Comparison of ENCODE assay signal across 8 worm cellular contexts in genomic region chrIII:343346-344220, ce11.
TF ChIP-seq lines count a peak whose summit lies in the region.

No protein-coding gene starts in this region.

TF ChIP-seq in whole organism, L1 larva, 84 proteins besides CTCF, POLR2A, EP300 and RAD21 (continues in another document):
- TF ChIP-seq nhr-12 (tag; optimal IDR thresholded peaks at IDR 0.05; lab: Kevin White, UChicago) (no peak), snu-23 (GFP tag; optimal IDR thresholded peaks at IDR 0.05; lab: Kevin White, UChicago) (peak; percentile 13), fkh-8 (tag; optimal IDR thresholded peaks at IDR 0.05; lab: Kevin White, UChicago) (peak; percentile 33), nhr-71 (tag; optimal IDR thresholded peaks at IDR 0.05; lab: Kevin White, UChicago) (peak; percentile 5), mef-2 (tag; optimal IDR thresholded peaks at IDR 0.05; lab: Kevin White, UChicago) (no peak), unc-130 (tag; optimal IDR thresholded peaks at IDR 0.05; lab: Kevin White, UChicago) (no peak), dpl-1 (GFP tag; optimal IDR thresholded peaks at IDR 0.05; lab: Kevin White, UChicago) (peak in 1 of 3 experiments; percentile 12), lsy-2 (tag; optimal IDR thresholded peaks at IDR 0.05; lab: Kevin White, UChicago) (peak in 1 of 2 experiments; percentile 28), ztf-4 (tag; optimal IDR thresholded peaks at IDR 0.05; lab: Kevin White, UChicago) (peak; percentile 60), ama-1 (optimal IDR thresholded peaks at IDR 0.05; lab: Kevin White, UChicago) (no peak), irx-1 (tag; optimal IDR thresholded peaks at IDR 0.05; lab: Kevin White, UChicago) (peak; percentile 30)

TF ChIP-seq in whole organism, L2 larva, 48 proteins besides CTCF, POLR2A, EP300 and RAD21 (continues in another document):
- TF ChIP-seq alr-1 (tag; optimal IDR thresholded peaks at IDR 0.05; lab: Kevin White, UChicago) = no peak
- TF ChIP-seq fos-1 (tag; optimal IDR thresholded peaks at IDR 0.05; lab: Kevin White, UChicago) = no peak
- TF ChIP-seq dmd-4 (tag; optimal IDR thresholded peaks at IDR 0.05; lab: Kevin White, UChicago) = no peak
- TF ChIP-seq lin-13 (GFP tag; optimal IDR thresholded peaks at IDR 0.05; lab: Kevin White, UChicago) = peak; percentile 34
- no peak for TF ChIP-seq elt-1 (tag; optimal IDR thresholded peaks at IDR 0.05; lab: Kevin White, UChicago)
- TF ChIP-seq C34F6.9 (tag; optimal IDR thresholded peaks at IDR 0.05; lab: Kevin White, UChicago) = peak; percentile 64
- no peak for TF ChIP-seq nhr-25 (tag; optimal IDR thresholded peaks at IDR 0.05; lab: Kevin White, UChicago)
- no peak for TF ChIP-seq nhr-23 (tag; optimal IDR thresholded peaks at IDR 0.05; lab: Kevin White, UChicago)
- TF ChIP-seq snpc-4 (tag; optimal IDR thresholded peaks at IDR 0.05; lab: Kevin White, UChicago) = no peak
- TF ChIP-seq zag-1 (tag; optimal IDR thresholded peaks at IDR 0.05; lab: Kevin White, UChicago) = no peak
- TF ChIP-seq skn-1 (tag; optimal IDR thresholded peaks at IDR 0.05; lab: Kevin White, UChicago) = no peak
- TF ChIP-seq lin-11 (tag; optimal IDR thresholded peaks at IDR 0.05; lab: Kevin White, UChicago) = no peak

TF ChIP-seq in whole organism, L3 larva, 47 proteins besides CTCF, POLR2A, EP300 and RAD21 (continues in another document):
- TF ChIP-seq ceh-82 (tag; optimal IDR thresholded peaks at IDR 0.05; lab: Kevin White, UChicago) (no peak), eor-1 (tag; optimal IDR thresholded peaks at IDR 0.05; lab: Kevin White, UChicago) (no peak), jun-1 (tag; optimal IDR thresholded peaks at IDR 0.05; lab: Kevin White, UChicago) (no peak), zag-1 (tag; optimal IDR thresholded peaks at IDR 0.05; lab: Kevin White, UChicago) (no peak), R02D3.7 (tag; optimal IDR thresholded peaks at IDR 0.05; lab: Kevin White, UChicago) (no peak), sea-2 (GFP tag; optimal IDR thresholded peaks at IDR 0.05; lab: Kevin White, UChicago) (no peak), egl-5 (tag; optimal IDR thresholded peaks at IDR 0.05; lab: Kevin White, UChicago) (no peak), hmg-11 (tag; optimal IDR thresholded peaks at IDR 0.05; lab: Kevin White, UChicago) (peak; percentile 62), nhr-77 (tag; optimal IDR thresholded peaks at IDR 0.05; lab: Kevin White, UChicago) (no peak), lin-39 (tag; optimal IDR thresholded peaks at IDR 0.05; lab: Kevin White, UChicago) (no peak), elt-1 (tag; optimal IDR thresholded peaks at IDR 0.05; lab: Kevin White, UChicago) (no peak), unc-62 (GFP tag; optimal IDR thresholded peaks at IDR 0.05; lab: Kevin White, UChicago) (no peak), pha-4 (tag; optimal IDR thresholded peaks at IDR 0.05; lab: Kevin White, UChicago) (peak; percentile 25)

TF ChIP-seq in whole organism, L4 larva, 104 proteins besides CTCF, POLR2A, EP300 and RAD21 (continues in another document):
- TF ChIP-seq ceh-82 (tag; optimal IDR thresholded peaks at IDR 0.05; lab: Kevin White, UChicago) (no peak), ZK546.5 (tag; optimal IDR thresholded peaks at IDR 0.05; lab: Kevin White, UChicago) (no peak), ZK337.2 (GFP tag; IDR thresholded peaks at IDR 0.05; lab: Robert Waterston, UW) (no peak), vab-7 (GFP tag; IDR thresholded peaks at IDR 0.05; lab: Robert Waterston, UW) (no peak), F10B5.3 (tag; optimal IDR thresholded peaks at IDR 0.05; lab: Kevin White, UChicago) (no peak), nhr-11 (tag; optimal IDR thresholded peaks at IDR 0.05; lab: Kevin White, UChicago) (no peak), mxl-2 (GFP tag; conservative IDR thresholded peaks at IDR 0.05; lab: Robert Waterston, UW) (no peak), unc-62 (GFP tag; optimal IDR thresholded peaks at IDR 0.05 in 1 of 2; lab: Kevin White, UChicago) (peak in 1 of 2 experiments; percentile 95), unc-62 (tag; optimal IDR thresholded peaks at IDR 0.05; lab: Kevin White, UChicago) (no peak), nhr-6 (tag; optimal IDR thresholded peaks at IDR 0.05; lab: Kevin White, UChicago) (peak; percentile 5), fos-1 (tag; optimal IDR thresholded peaks at IDR 0.05; lab: Kevin White, UChicago) (no peak), ces-1 (GFP tag; optimal IDR thresholded peaks at IDR 0.05; lab: Kevin White, UChicago) (no peak), madf-5 (GFP tag; IDR thresholded peaks at IDR 0.05; lab: Robert Waterston, UW) (no peak)

TF ChIP-seq in whole organism, early embryonic, 17 proteins besides CTCF, POLR2A, EP300 and RAD21:
- peak; percentile 2 for TF ChIP-seq hnd-1 (tag; optimal IDR thresholded peaks at IDR 0.05; lab: Kevin White, UChicago)
- TF ChIP-seq aly-1 (tag; optimal IDR thresholded peaks at IDR 0.05; lab: Kevin White, UChicago) = no peak
- TF ChIP-seq B0310.2 (tag; optimal IDR thresholded peaks at IDR 0.05; lab: Kevin White, UChicago) = peak; percentile 27
- peak; percentile 19 for TF ChIP-seq F13C5.2 (tag; optimal IDR thresholded peaks at IDR 0.05; lab: Kevin White, UChicago)
- no peak for TF ChIP-seq ets-7 (tag; optimal IDR thresholded peaks at IDR 0.05; lab: Kevin White, UChicago)
- peak; percentile 54 for TF ChIP-seq ama-1 (optimal IDR thresholded peaks at IDR 0.05; lab: Kevin White, UChicago)

TF ChIP-seq in whole organism, late embryonic, 69 proteins besides CTCF, POLR2A, EP300 and RAD21 (continues in another document):
- TF ChIP-seq ceh-2 (tag; optimal IDR thresholded peaks at IDR 0.05; lab: Kevin White, UChicago) (no peak), unc-42 (tag; optimal IDR thresholded peaks at IDR 0.05; lab: Kevin White, UChicago) (peak; percentile 5), fkh-6 (tag; optimal IDR thresholded peaks at IDR 0.05; lab: Kevin White, UChicago) (no peak), unc-3 (GFP tag; conservative IDR thresholded peaks at IDR 0.05; lab: Robert Waterston, UW) (no peak), unc-3 (tag; optimal IDR thresholded peaks at IDR 0.05; lab: Kevin White, UChicago) (no peak), rnt-1 (tag; optimal IDR thresholded peaks at IDR 0.05; lab: Kevin White, UChicago) (no peak), ceh-9 (tag; optimal IDR thresholded peaks at IDR 0.05; lab: Kevin White, UChicago) (no peak), ceh-45 (GFP tag; IDR thresholded peaks at IDR 0.05; lab: Robert Waterston, UW) (no peak), tbx-2 (tag; optimal IDR thresholded peaks at IDR 0.05; lab: Kevin White, UChicago) (no peak), odd-2 (tag; optimal IDR thresholded peaks at IDR 0.05; lab: Kevin White, UChicago) (no peak), mec-3 (tag; optimal IDR thresholded peaks at IDR 0.05; lab: Kevin White, UChicago; ENCODE audit: borderline replicate concordance) (no peak), ama-1 (optimal IDR thresholded peaks at IDR 0.05; lab: Kevin White, UChicago) (peak; percentile 65), pqm-1 (tag; optimal IDR thresholded peaks at IDR 0.05; lab: Kevin White, UChicago) (no peak), pha-2 (tag; optimal IDR thresholded peaks at IDR 0.05; lab: Kevin White, UChicago) (no peak), ceh-14 (tag; optimal IDR thresholded peaks at IDR 0.05; lab: Kevin White, UChicago) (peak; percentile 30), lin-11 (tag; optimal IDR thresholded peaks at IDR 0.05; lab: Kevin White, UChicago) (no peak)

TF ChIP-seq in whole organism, mixed stage, embryonic, 35 proteins besides CTCF, POLR2A, EP300 and RAD21 (continues in another document):
- TF ChIP-seq ztf-11 (tag; optimal IDR thresholded peaks at IDR 0.05; lab: Kevin White, UChicago) (no peak), hlh-1 (tag; optimal IDR thresholded peaks at IDR 0.05; lab: Kevin White, UChicago) (no peak), ceh-43 (GFP tag; optimal IDR thresholded peaks at IDR 0.05; lab: Kevin White, UChicago) (peak; percentile 70), lin-32 (GFP tag; optimal IDR thresholded peaks at IDR 0.05; lab: Kevin White, UChicago) (no peak), lsy-2 (tag; optimal IDR thresholded peaks at IDR 0.05; lab: Kevin White, UChicago) (peak; percentile 0), sptf-1 (tag; optimal IDR thresholded peaks at IDR 0.05; lab: Kevin White, UChicago) (peak; percentile 42), bed-3 (GFP tag; optimal IDR thresholded peaks at IDR 0.05; lab: Kevin White, UChicago) (no peak), ceh-39 (tag; optimal IDR thresholded peaks at IDR 0.05; lab: Kevin White, UChicago) (no peak), elt-1 (tag; optimal IDR thresholded peaks at IDR 0.05; lab: Kevin White, UChicago; ENCODE audit: borderline replicate concordance, insufficient read depth) (no peak), elt-3 (tag; optimal IDR thresholded peaks at IDR 0.05; lab: Kevin White, UChicago) (no peak), sem-2 (GFP tag; optimal IDR thresholded peaks at IDR 0.05; lab: Kevin White, UChicago) (no peak), mls-2 (tag; optimal IDR thresholded peaks at IDR 0.05; lab: Kevin White, UChicago) (peak; percentile 41), cnd-1 (tag; optimal IDR thresholded peaks at IDR 0.05; lab: Kevin White, UChicago) (peak; percentile 48), snpc-4 (tag; optimal IDR thresholded peaks at IDR 0.05; lab: Kevin White, UChicago) (no peak), zip-8 (tag; optimal IDR thresholded peaks at IDR 0.05; lab: Kevin White, UChicago) (no peak), M03D4.4 (tag; optimal IDR thresholded peaks at IDR 0.05; lab: Kevin White, UChicago) (peak; percentile 48)

TF ChIP-seq in whole organism, young adult, 124 proteins besides CTCF, POLR2A, EP300 and RAD21:
- peak; percentile 41 for TF ChIP-seq ZK185.1 (tag; optimal IDR thresholded peaks at IDR 0.05; lab: Kevin White, UChicago; ENCODE audit: poor library complexity, severe bottlenecking)
- TF ChIP-seq bed-2 (GFP tag; IDR thresholded peaks at IDR 0.05; lab: Robert Waterston, UW) = no peak
- TF ChIP-seq atf-7 (tag; optimal IDR thresholded peaks at IDR 0.05; lab: Kevin White, UChicago) = peak; percentile 15
- TF ChIP-seq zim-3 (tag; optimal IDR thresholded peaks at IDR 0.05; lab: Kevin White, UChicago) = peak; percentile 1
- TF ChIP-seq lin-35 (GFP tag; optimal IDR thresholded peaks at IDR 0.05; lab: Kevin White, UChicago) = peak in 1 of 3 experiments; percentile 40
- TF ChIP-seq nfya-1 (tag; optimal IDR thresholded peaks at IDR 0.05; lab: Kevin White, UChicago; ENCODE audit: borderline replicate concordance, insufficient read depth) = no peak
- TF ChIP-seq cebp-1 (GFP tag; IDR thresholded peaks at IDR 0.05; lab: Robert Waterston, UW) = no peak
- TF ChIP-seq cebp-1 (tag; optimal IDR thresholded peaks at IDR 0.05; lab: Kevin White, UChicago) = peak; percentile 26
- peak; percentile 36 for TF ChIP-seq attf-5 (GFP tag; optimal IDR thresholded peaks at IDR 0.05; lab: Kevin White, UChicago)
- no peak for TF ChIP-seq Y95B8A.8 (GFP tag; IDR thresholded peaks at IDR 0.05; lab: Robert Waterston, UW)
- TF ChIP-seq lin-40 (tag; optimal IDR thresholded peaks at IDR 0.05; lab: Kevin White, UChicago) = peak; percentile 17
- TF ChIP-seq hsf-1 (GFP tag; IDR thresholded peaks at IDR 0.05; lab: Robert Waterston, UW) = no peak
- peak; percentile 54 for TF ChIP-seq dpff-1 (tag; optimal IDR thresholded peaks at IDR 0.05; lab: Kevin White, UChicago)
- TF ChIP-seq him-1 (tag; optimal IDR thresholded peaks at IDR 0.05; lab: Kevin White, UChicago) = peak; percentile 17
- TF ChIP-seq pbrm-1 (GFP tag; IDR thresholded peaks at IDR 0.05; lab: Robert Waterston, UW) = 0 out of 2 replicates have a peak, but pooled peaks have one; percentile 8
- TF ChIP-seq mcd-1 (GFP tag; IDR thresholded peaks at IDR 0.05; lab: Robert Waterston, UW) = peak; percentile 68
